Worm (Caenorhabditis elegans): ENCODE data around the gene F33D4.4.

DNA sequence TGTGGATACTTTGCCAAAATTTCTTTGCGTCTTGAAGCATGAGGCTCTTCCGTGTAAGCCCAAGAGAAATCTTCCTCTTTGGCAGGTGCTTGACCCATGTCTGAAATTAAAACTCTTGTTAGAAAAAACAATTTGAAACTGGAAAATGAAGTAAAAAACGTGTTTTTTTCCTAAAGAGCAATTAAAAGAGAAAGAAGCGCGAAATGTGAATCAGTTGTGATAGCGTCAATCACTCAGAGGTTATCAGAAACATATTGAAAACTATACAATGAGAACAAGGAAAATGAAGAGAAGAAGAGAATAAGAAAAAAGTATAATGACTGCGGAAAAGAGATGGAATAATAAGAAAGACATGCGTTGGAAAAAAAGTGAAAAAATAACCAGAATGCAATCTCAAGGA is at the start of gene F33D4.4:
- no peak for TF ChIP-seq W03F9.2 (tag; optimal IDR thresholded peaks at IDR 0.05)
- TF ChIP-seq him-1 (tag; optimal IDR thresholded peaks at IDR 0.05): no peak
